Worm (Caenorhabditis elegans) whole organism, late embryonic: Measurements from ENCODE around the gene Y49F6B.19.

ENCODE experiments used
- C08G9.2 ChIP-seq: sonication (generic microtip); optimal IDR thresholded peaks from 2 replicates; lab custom pipeline; 2016; ENCODE audit warnings: mild to moderate bottlenecking, missing genetic modification characterization, moderate library complexity, missing compliant biosample characterization
- C38D4.7 ChIP-seq: fragments of 200-800 bp; sonication (Bioruptor generic); optimal IDR thresholded peaks from 2 replicates; lab custom pipeline; 2018; ENCODE audit warnings: mild to moderate bottlenecking, missing genetic modification characterization, moderate library complexity, missing compliant biosample characterization
- K09A11.1 ChIP-seq: sonication (generic microtip); optimal IDR thresholded peaks from 2 replicates; lab custom pipeline; 2017; ENCODE audit warnings: antibody characterized with exemption, mild to moderate bottlenecking, missing genetic modification characterization, missing compliant biosample characterization; ENCODE audit not compliant: insufficient read depth
- T23F11.4 ChIP-seq: fragments of 200-800 bp; sonication (Bioruptor generic); optimal IDR thresholded peaks from 2 replicates; lab custom pipeline; 2018; ENCODE audit warnings: mild to moderate bottlenecking, missing genetic modification characterization, missing compliant biosample characterization
- Y22D7AL.16 ChIP-seq: sonication (generic microtip); optimal IDR thresholded peaks from 2 replicates; lab custom pipeline; 2016; ENCODE audit warnings: missing genetic modification characterization, missing compliant biosample characterization
- ama-1 ChIP-seq: fragments of 150-350 bp; optimal IDR thresholded peaks from 2 replicates; lab custom pipeline; 2014
- ceh-18 ChIP-seq: sonication (generic microtip); optimal IDR thresholded peaks from 2 replicates; lab custom pipeline; 2016; ENCODE audit warnings: missing genetic modification characterization, missing compliant biosample characterization
- ceh-19 ChIP-seq: fragments of 200-800 bp; sonication (Bioruptor generic); optimal IDR thresholded peaks from 2 replicates; lab custom pipeline; 2018; ENCODE audit warnings: mild to moderate bottlenecking, missing genetic modification characterization, missing compliant biosample characterization
- ceh-2 ChIP-seq: sonication (generic microtip); optimal IDR thresholded peaks from 2 replicates; lab custom pipeline; 2016; ENCODE audit warnings: missing genotype, missing genetic modification characterization, missing compliant biosample characterization
- ceh-22 ChIP-seq: sonication (generic microtip); optimal IDR thresholded peaks from 2 replicates; lab custom pipeline; 2017; ENCODE audit warnings: missing biosample characterization, missing genetic modification characterization
- ceh-24 ChIP-seq: sonication (generic microtip); optimal IDR thresholded peaks from 2 replicates; lab custom pipeline; 2016; ENCODE audit warnings: mild to moderate bottlenecking, missing genetic modification characterization, missing compliant biosample characterization
- ceh-31 ChIP-seq: sonication (generic microtip); optimal IDR thresholded peaks from 2 replicates; lab custom pipeline; 2016; ENCODE audit warnings: missing genetic modification characterization, missing compliant biosample characterization
- ceh-34 ChIP-seq: sonication (generic microtip); optimal IDR thresholded peaks from 2 replicates; lab custom pipeline; 2016; ENCODE audit warnings: mild to moderate bottlenecking, missing genetic modification characterization, missing compliant biosample characterization
- ceh-48 ChIP-seq: sonication (generic microtip); optimal IDR thresholded peaks from 2 replicates; lab custom pipeline; 2016; ENCODE audit warnings: missing genetic modification characterization, inconsistent platforms, missing compliant biosample characterization
- che-1 ChIP-seq: sonication (generic microtip); optimal IDR thresholded peaks from 2 replicates; lab custom pipeline; 2016; ENCODE audit warnings: mild to moderate bottlenecking, missing genetic modification characterization, missing compliant biosample characterization
- dmd-4 ChIP-seq: sonication (generic microtip); optimal IDR thresholded peaks from 2 replicates; lab custom pipeline; 2016; ENCODE audit warnings: borderline replicate concordance, missing genetic modification characterization, missing compliant biosample characterization
- dve-1 ChIP-seq: sonication (generic microtip); optimal IDR thresholded peaks from 2 replicates; lab custom pipeline; 2017; ENCODE audit warnings: antibody characterized with exemption, mild to moderate bottlenecking, missing genetic modification characterization, missing compliant biosample characterization
- elt-2 ChIP-seq: sonication (generic microtip); optimal IDR thresholded peaks from 2 replicates; lab custom pipeline; 2016; ENCODE audit warnings: missing genetic modification reagents, missing genetic modification characterization, missing compliant biosample characterization
- elt-4 ChIP-seq: sonication (generic microtip); optimal IDR thresholded peaks from 2 replicates; lab custom pipeline; 2016; ENCODE audit warnings: missing genetic modification characterization, missing compliant biosample characterization
- eyg-1 ChIP-seq: sonication (generic microtip); optimal IDR thresholded peaks from 2 replicates; lab custom pipeline; 2016; ENCODE audit warnings: missing genotype, missing genetic modification characterization, missing compliant biosample characterization
- fkh-10 ChIP-seq: fragments of 150-350 bp; optimal IDR thresholded peaks from 2 replicates; lab custom pipeline; 2014; ENCODE audit warnings: missing biosample characterization, missing genetic modification reagents, missing genetic modification characterization
- gmeb-2 ChIP-seq: sonication (generic microtip); optimal IDR thresholded peaks from 2 replicates; lab custom pipeline; 2016; ENCODE audit warnings: missing genetic modification characterization, inconsistent platforms, missing compliant biosample characterization
- hlh-30 ChIP-seq: sonication (generic microtip); optimal IDR thresholded peaks from 2 replicates; lab custom pipeline; 2017; ENCODE audit warnings: antibody characterized with exemption, missing genetic modification characterization, missing compliant biosample characterization; ENCODE audit not compliant: insufficient read depth
- hlh-8 ChIP-seq: sonication (generic microtip); optimal IDR thresholded peaks from 2 replicates; lab custom pipeline; 2016; ENCODE audit warnings: missing genotype, missing genetic modification characterization, missing compliant biosample characterization
- madf-2 ChIP-seq: sonication (generic microtip); optimal IDR thresholded peaks from 2 replicates; lab custom pipeline; 2017; ENCODE audit warnings: missing genetic modification characterization, missing compliant biosample characterization
- mec-3 ChIP-seq: sonication (generic microtip); optimal IDR thresholded peaks from 2 replicates; lab custom pipeline; 2016; ENCODE audit warnings: borderline replicate concordance, missing genetic modification characterization, missing compliant biosample characterization
- nfya-1 ChIP-seq: sonication (generic microtip); optimal IDR thresholded peaks from 2 replicates; lab custom pipeline; 2017; ENCODE audit warnings: missing genetic modification characterization, mild to moderate bottlenecking, missing compliant biosample characterization, antibody characterized with exemption, moderate library complexity
- nhr-11 ChIP-seq: fragments of 150-350 bp; optimal IDR thresholded peaks from 2 replicates; lab custom pipeline; 2014; ENCODE audit warnings: missing biosample characterization, missing genetic modification characterization
- npax-4 ChIP-seq: sonication (generic microtip); optimal IDR thresholded peaks from 2 replicates; lab custom pipeline; 2016; ENCODE audit warnings: missing genetic modification characterization, missing compliant biosample characterization
- pag-3 ChIP-seq: sonication (generic microtip); optimal IDR thresholded peaks from 2 replicates; lab custom pipeline; 2016; ENCODE audit warnings: missing compliant biosample characterization, missing genetic modification characterization, borderline replicate concordance
- pha-4 ChIP-seq: fragments of 150-350 bp; optimal IDR thresholded peaks from 2 replicates; lab custom pipeline; 2018; ENCODE audit warnings: missing biosample characterization, missing genetic modification reagents, missing genetic modification characterization
- pqm-1 ChIP-seq: sonication (generic microtip); optimal IDR thresholded peaks from 2 replicates; lab custom pipeline; 2016; ENCODE audit warnings: missing genetic modification characterization, missing compliant biosample characterization
- pros-1 ChIP-seq: fragments of 150-350 bp; optimal IDR thresholded peaks from 2 replicates; lab custom pipeline; 2014; ENCODE audit warnings: missing biosample characterization, missing genetic modification reagents, missing genetic modification characterization
- rnt-1 ChIP-seq: sonication (generic microtip); optimal IDR thresholded peaks from 2 replicates; lab custom pipeline; 2016; ENCODE audit warnings: missing genetic modification characterization, missing compliant biosample characterization
- sdc-2 ChIP-seq: sonication (generic microtip); optimal IDR thresholded peaks from 2 replicates; lab custom pipeline; 2016; ENCODE audit warnings: missing genotype, missing genetic modification characterization, missing compliant biosample characterization
- sox-2 ChIP-seq: fragments of 200-800 bp; sonication (Bioruptor generic); IDR thresholded peaks from 2 replicates; pipeline ENCODE4 v1.3.6; 2022; ENCODE audit warnings: missing genetic modification reagents, missing genetic modification characterization, missing compliant biosample characterization
- syd-9 ChIP-seq: sonication (generic microtip); optimal IDR thresholded peaks from 2 replicates; lab custom pipeline; 2016; ENCODE audit warnings: mild to moderate bottlenecking, missing genetic modification characterization, moderate library complexity, missing compliant biosample characterization
- tbx-2 ChIP-seq: sonication (generic microtip); optimal IDR thresholded peaks from 2 replicates; lab custom pipeline; 2016; ENCODE audit warnings: missing genetic modification characterization, missing compliant biosample characterization
- ttx-3 ChIP-seq: sonication (generic microtip); optimal IDR thresholded peaks from 2 replicates; lab custom pipeline; 2016; ENCODE audit warnings: missing genetic modification reagents, missing genetic modification characterization, missing compliant biosample characterization
- unc-42 ChIP-seq: sonication (generic microtip); optimal IDR thresholded peaks from 2 replicates; lab custom pipeline; 2016; ENCODE audit warnings: missing genotype, missing genetic modification characterization, missing compliant biosample characterization
- unc-86 ChIP-seq: sonication (generic microtip); optimal IDR thresholded peaks from 2 replicates; lab custom pipeline; 2016; ENCODE audit warnings: missing genetic modification characterization, missing compliant biosample characterization

The Y49F6B.19 gene

ce11 chrII:3547282-3547681 is 35.1 kb upstream of the Y49F6B.19 start:
- TF ChIP-seq ceh-34 (tag; lab: Kevin White, UChicago) (peak; percentile 53), tbx-2 (tag; lab: Kevin White, UChicago) (peak; percentile 48), nfya-1 (tag; lab: Kevin White, UChicago) (peak; percentile 37), ceh-18 (tag; lab: Kevin White, UChicago) (peak; percentile 37), C08G9.2 (tag; lab: Kevin White, UChicago) (peak; percentile 51), nhr-11 (no peak), ceh-2 (tag; lab: Kevin White, UChicago) (no peak), mec-3 (tag; lab: Kevin White, UChicago) (peak; percentile 52), K09A11.1 (tag; lab: Kevin White, UChicago) (no peak), syd-9 (tag; lab: Kevin White, UChicago) (peak; percentile 47), ceh-31 (tag; lab: Kevin White, UChicago) (peak; percentile 82), rnt-1 (tag; lab: Kevin White, UChicago) (peak; percentile 20), ceh-48 (tag; lab: Kevin White, UChicago) (peak; percentile 39), unc-42 (tag; lab: Kevin White, UChicago) (peak; percentile 81)

DNA sequence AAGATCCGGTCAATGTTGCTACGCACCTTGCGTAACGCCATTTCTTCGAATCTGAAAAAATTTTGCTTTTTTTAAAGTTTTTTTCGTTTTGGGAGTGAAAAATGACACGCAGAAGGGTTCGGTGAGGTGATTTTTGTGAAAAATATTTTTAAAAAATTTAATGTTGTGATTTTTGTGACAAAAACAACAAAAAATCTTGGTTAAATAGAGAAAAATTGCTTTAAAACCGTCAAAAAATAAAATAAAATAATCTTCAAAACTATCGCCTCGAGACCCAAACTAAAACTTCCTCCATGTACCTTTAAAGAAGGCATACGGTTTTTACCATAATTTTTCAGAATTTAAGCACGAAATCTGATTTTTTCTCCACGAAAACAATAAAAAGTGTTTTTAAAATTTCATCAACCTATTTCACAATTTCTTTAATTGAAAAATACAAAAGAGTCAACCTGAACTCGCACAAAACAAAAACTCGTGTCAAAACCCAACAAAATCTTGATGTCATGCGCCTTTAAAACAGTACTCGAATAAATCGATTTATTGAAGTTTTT is 34.3 kb upstream of the Y49F6B.19 start, which contains the start of gene apd-3:
TSS of gene apd-3 (minus strand) at position 51 of the 551 bp plus-strand sequence.
- no peak for TF ChIP-seq K09A11.1 (tag; lab: Kevin White, UChicago)
- no peak for TF ChIP-seq sox-2 (GFP tag; lab: Robert Waterston, UW)
- no peak for TF ChIP-seq Y22D7AL.16
- TF ChIP-seq unc-86 (tag; lab: Kevin White, UChicago): no peak
- TF ChIP-seq hlh-8 (tag; lab: Kevin White, UChicago): no peak
- no peak for TF ChIP-seq sdc-2 (tag; lab: Kevin White, UChicago)
- TF ChIP-seq tbx-2 (tag; lab: Kevin White, UChicago): no peak
- TF ChIP-seq C38D4.7 (GFP tag; lab: Kevin White, UChicago): no peak
- TF ChIP-seq npax-4: no peak
- TF ChIP-seq pqm-1 (tag; lab: Kevin White, UChicago): no peak
- no peak for TF ChIP-seq ceh-19 (GFP tag; lab: Kevin White, UChicago)
- no peak for TF ChIP-seq hlh-30 (tag; lab: Kevin White, UChicago)
- TF ChIP-seq dmd-4 (tag; lab: Kevin White, UChicago): no peak
- TF ChIP-seq madf-2 (tag; lab: Kevin White, UChicago): no peak
- no peak for TF ChIP-seq pha-4 (tag; lab: Kevin White, UChicago)
- no peak for TF ChIP-seq syd-9 (tag; lab: Kevin White, UChicago)
- no peak for TF ChIP-seq fkh-10 (GFP tag; lab: Kevin White, UChicago)
- no peak for TF ChIP-seq unc-42 (tag; lab: Kevin White, UChicago)

DNA sequence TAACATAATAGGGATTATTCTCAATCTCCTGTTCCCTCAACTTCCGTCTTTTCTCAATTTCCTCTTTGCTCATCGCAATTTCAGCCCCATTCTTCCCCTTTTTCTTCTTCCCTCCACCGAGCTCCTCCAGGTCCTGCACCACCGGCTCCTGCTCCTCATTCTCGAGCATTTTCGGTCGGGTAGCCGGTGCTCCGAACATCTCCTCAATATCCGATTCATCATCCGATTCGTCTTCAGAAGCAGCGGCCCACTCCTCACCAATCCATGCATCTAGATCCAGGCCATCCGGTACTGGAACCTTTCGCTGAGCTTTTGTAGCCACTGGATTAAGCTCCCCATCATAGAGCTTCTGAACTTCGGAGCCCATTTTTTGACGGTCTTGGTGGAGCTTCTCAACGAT is 28.0 kb upstream of the Y49F6B.19 start:
- TF ChIP-seq che-1 (tag; lab: Kevin White, UChicago) (no peak), ceh-31 (tag; lab: Kevin White, UChicago) (no peak)

DNA sequence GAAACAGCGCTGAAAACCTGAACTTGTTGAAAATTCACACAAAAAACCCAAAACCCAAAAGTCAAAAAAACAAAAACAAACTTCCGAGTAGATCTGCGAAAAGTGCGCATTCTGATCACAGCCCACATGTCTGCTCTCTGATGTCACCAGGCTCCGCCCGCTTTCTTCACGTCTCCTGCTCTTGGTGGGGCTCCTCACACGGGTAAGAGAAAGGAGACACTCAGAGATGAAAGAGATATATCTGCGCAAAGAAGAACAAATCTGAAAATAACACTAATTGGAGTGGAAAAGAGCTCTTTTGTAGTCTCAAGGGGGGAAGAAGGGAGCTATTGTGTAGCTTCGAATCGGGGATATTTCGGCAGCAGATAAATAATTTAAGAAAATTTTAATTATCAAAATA is 16.1 kb upstream of the Y49F6B.19 start, which contains the start of gene ncs-6:
TSS of gene ncs-6 (minus strand) at position 261 of the 400 bp plus-strand sequence.
- TF ChIP-seq gmeb-2 (tag; lab: Kevin White, UChicago) (no peak), ceh-48 (tag; lab: Kevin White, UChicago) (no peak), ttx-3 (no peak), pag-3 (no peak), npax-4 (no peak), dmd-4 (tag; lab: Kevin White, UChicago) (no peak), dve-1 (tag; lab: Kevin White, UChicago) (no peak), ama-1 (lab: Kevin White, UChicago) (no peak), pros-1 (tag; lab: Kevin White, UChicago) (no peak), pha-4 (tag; lab: Kevin White, UChicago) (no peak), elt-2 (no peak), elt-4 (tag; lab: Kevin White, UChicago) (no peak), ceh-31 (tag; lab: Kevin White, UChicago) (no peak), nhr-11 (no peak), eyg-1 (no peak), unc-86 (tag; lab: Kevin White, UChicago) (no peak), T23F11.4 (GFP tag; lab: Kevin White, UChicago) (no peak), ceh-24 (tag; lab: Kevin White, UChicago) (no peak), ceh-22 (tag; lab: Kevin White, UChicago) (no peak)
